Worm (Caenorhabditis elegans) whole organism, late embryonic: ENCODE data around the gene srd-40.

Experiments used
- K02D7.2 ChIP-seq: sonication (generic microtip); optimal IDR thresholded peaks from 2 replicates; lab custom pipeline; 2017; ENCODE audit warnings: mild to moderate bottlenecking, missing genetic modification characterization, missing compliant biosample characterization
- K09A11.1 ChIP-seq: sonication (generic microtip); optimal IDR thresholded peaks from 2 replicates; lab custom pipeline; 2017; ENCODE audit warnings: antibody characterized with exemption, mild to moderate bottlenecking, missing genetic modification characterization, missing compliant biosample characterization; ENCODE audit not compliant: insufficient read depth
- Y22D7AL.16 ChIP-seq: sonication (generic microtip); optimal IDR thresholded peaks from 2 replicates; lab custom pipeline; 2016; ENCODE audit warnings: missing genetic modification characterization, missing compliant biosample characterization
- ama-1 ChIP-seq: fragments of 150-350 bp; optimal IDR thresholded peaks from 2 replicates; lab custom pipeline; 2014
- ceh-14 ChIP-seq: sonication (generic microtip); optimal IDR thresholded peaks from 2 replicates; lab custom pipeline; 2016; ENCODE audit warnings: missing genotype, missing genetic modification characterization, missing compliant biosample characterization
- ceh-19 ChIP-seq: fragments of 200-800 bp; sonication (Bioruptor generic); optimal IDR thresholded peaks from 2 replicates; lab custom pipeline; 2018; ENCODE audit warnings: mild to moderate bottlenecking, missing genetic modification characterization, missing compliant biosample characterization
- ceh-31 ChIP-seq: sonication (generic microtip); optimal IDR thresholded peaks from 2 replicates; lab custom pipeline; 2016; ENCODE audit warnings: missing genetic modification characterization, missing compliant biosample characterization
- ceh-45 ChIP-seq: fragments of 200-800 bp; sonication (Bioruptor generic); IDR thresholded peaks from 2 replicates; pipeline ENCODE4 v1.3.6; 2022; ENCODE audit warnings: missing genetic modification reagents, missing genetic modification characterization, missing compliant biosample characterization
- ceh-6 ChIP-seq: fragments of 200-800 bp; sonication (Bioruptor generic); optimal IDR thresholded peaks from 2 replicates; lab custom pipeline; 2018; ENCODE audit warnings: mild to moderate bottlenecking, missing genetic modification characterization, missing compliant biosample characterization
- ceh-9 ChIP-seq: sonication (generic microtip); optimal IDR thresholded peaks from 2 replicates; lab custom pipeline; 2016; ENCODE audit warnings: mild to moderate bottlenecking, missing genetic modification characterization, inconsistent platforms, missing compliant biosample characterization
- che-1 ChIP-seq: sonication (generic microtip); optimal IDR thresholded peaks from 2 replicates; lab custom pipeline; 2016; ENCODE audit warnings: mild to moderate bottlenecking, missing genetic modification characterization, missing compliant biosample characterization
- dmd-4 ChIP-seq: sonication (generic microtip); optimal IDR thresholded peaks from 2 replicates; lab custom pipeline; 2016; ENCODE audit warnings: borderline replicate concordance, missing genetic modification characterization, missing compliant biosample characterization
- elt-2 ChIP-seq: sonication (generic microtip); optimal IDR thresholded peaks from 2 replicates; lab custom pipeline; 2016; ENCODE audit warnings: missing genetic modification reagents, missing genetic modification characterization, missing compliant biosample characterization
- elt-4 ChIP-seq: sonication (generic microtip); optimal IDR thresholded peaks from 2 replicates; lab custom pipeline; 2016; ENCODE audit warnings: missing genetic modification characterization, missing compliant biosample characterization
- ets-4 ChIP-seq: sonication (generic microtip); optimal IDR thresholded peaks from 2 replicates; lab custom pipeline; 2016; ENCODE audit warnings: missing genetic modification characterization, missing compliant biosample characterization
- eyg-1 ChIP-seq: sonication (generic microtip); optimal IDR thresholded peaks from 2 replicates; lab custom pipeline; 2016; ENCODE audit warnings: missing genotype, missing genetic modification characterization, missing compliant biosample characterization
- fax-1 ChIP-seq: sonication (generic microtip); optimal IDR thresholded peaks from 2 replicates; lab custom pipeline; 2016; ENCODE audit warnings: missing genotype, missing genetic modification characterization, missing compliant biosample characterization
- fkh-6 ChIP-seq: sonication (generic microtip); optimal IDR thresholded peaks from 2 replicates; lab custom pipeline; 2016; ENCODE audit warnings: missing genetic modification characterization, missing compliant biosample characterization
- gmeb-2 ChIP-seq: sonication (generic microtip); optimal IDR thresholded peaks from 2 replicates; lab custom pipeline; 2016; ENCODE audit warnings: missing genetic modification characterization, inconsistent platforms, missing compliant biosample characterization
- hlh-15 ChIP-seq: sonication (generic microtip); optimal IDR thresholded peaks from 2 replicates; lab custom pipeline; 2016; ENCODE audit warnings: missing genetic modification characterization, missing compliant biosample characterization
- hlh-6 ChIP-seq: sonication (generic microtip); optimal IDR thresholded peaks from 2 replicates; lab custom pipeline; 2016; ENCODE audit warnings: missing genotype, missing genetic modification characterization, missing compliant biosample characterization
- lin-11 ChIP-seq: fragments of 200-800 bp; sonication (Bioruptor generic); optimal IDR thresholded peaks from 2 replicates; lab custom pipeline; 2018; ENCODE audit warnings: mild to moderate bottlenecking, missing genetic modification characterization, missing compliant biosample characterization
- madf-2 ChIP-seq: sonication (generic microtip); optimal IDR thresholded peaks from 2 replicates; lab custom pipeline; 2017; ENCODE audit warnings: missing genetic modification characterization, missing compliant biosample characterization
- mec-3 ChIP-seq: sonication (generic microtip); optimal IDR thresholded peaks from 2 replicates; lab custom pipeline; 2016; ENCODE audit warnings: borderline replicate concordance, missing genetic modification characterization, missing compliant biosample characterization
- nfya-1 ChIP-seq: sonication (generic microtip); optimal IDR thresholded peaks from 2 replicates; lab custom pipeline; 2017; ENCODE audit warnings: missing genetic modification characterization, mild to moderate bottlenecking, missing compliant biosample characterization, antibody characterized with exemption, moderate library complexity
- nhr-11 ChIP-seq: fragments of 150-350 bp; optimal IDR thresholded peaks from 2 replicates; lab custom pipeline; 2014; ENCODE audit warnings: missing biosample characterization, missing genetic modification characterization
- nhr-232 ChIP-seq: sonication (generic microtip); optimal IDR thresholded peaks from 2 replicates; lab custom pipeline; 2016; ENCODE audit warnings: missing genetic modification characterization, missing compliant biosample characterization
- npax-4 ChIP-seq: sonication (generic microtip); optimal IDR thresholded peaks from 2 replicates; lab custom pipeline; 2016; ENCODE audit warnings: missing genetic modification characterization, missing compliant biosample characterization
- pag-3 ChIP-seq: sonication (generic microtip); optimal IDR thresholded peaks from 2 replicates; lab custom pipeline; 2016; ENCODE audit warnings: missing compliant biosample characterization, missing genetic modification characterization, borderline replicate concordance
- pha-2 ChIP-seq: sonication (generic microtip); optimal IDR thresholded peaks from 2 replicates; lab custom pipeline; 2017; ENCODE audit warnings: mild to moderate bottlenecking, missing genetic modification characterization, missing compliant biosample characterization
- pha-4 ChIP-seq: fragments of 150-350 bp; optimal IDR thresholded peaks from 2 replicates; lab custom pipeline; 2018; ENCODE audit warnings: missing biosample characterization, missing genetic modification reagents, missing genetic modification characterization
- pros-1 ChIP-seq: fragments of 150-350 bp; optimal IDR thresholded peaks from 2 replicates; lab custom pipeline; 2014; ENCODE audit warnings: missing biosample characterization, missing genetic modification reagents, missing genetic modification characterization
- ref-2 ChIP-seq: sonication (generic microtip); optimal IDR thresholded peaks from 2 replicates; lab custom pipeline; 2016; ENCODE audit warnings: missing genetic modification characterization, missing compliant biosample characterization
- rnt-1 ChIP-seq: sonication (generic microtip); optimal IDR thresholded peaks from 2 replicates; lab custom pipeline; 2016; ENCODE audit warnings: missing genetic modification characterization, missing compliant biosample characterization
- sdc-2 ChIP-seq: sonication (generic microtip); optimal IDR thresholded peaks from 2 replicates; lab custom pipeline; 2016; ENCODE audit warnings: missing genotype, missing genetic modification characterization, missing compliant biosample characterization
- sox-2 ChIP-seq: fragments of 200-800 bp; sonication (Bioruptor generic); IDR thresholded peaks from 2 replicates; pipeline ENCODE4 v1.3.6; 2022; ENCODE audit warnings: missing genetic modification reagents, missing genetic modification characterization, missing compliant biosample characterization
- sox-4 ChIP-seq: sonication (generic microtip); optimal IDR thresholded peaks from 2 replicates; lab custom pipeline; 2017; ENCODE audit warnings: mild to moderate bottlenecking, missing genetic modification characterization, inconsistent platforms, missing compliant biosample characterization
- tbx-2 ChIP-seq: sonication (generic microtip); optimal IDR thresholded peaks from 2 replicates; lab custom pipeline; 2016; ENCODE audit warnings: missing genetic modification characterization, missing compliant biosample characterization
- unc-3 ChIP-seq, 2 experiments: fragments of 200-800 bp in 1 of 2; sonication (Bioruptor generic) in 1 of 2; sonication (generic microtip) in 1 of 2; conservative IDR thresholded peaks in 1 of 2; optimal IDR thresholded peaks in 1 of 2; 2 replicates each; pipeline versions ENCODE4 v1.3.6 to Lab custom; 2016 to 2022; ENCODE audit warnings: missing compliant biosample characterization in 2 of 2, missing genetic modification characterization in 2 of 2, missing genetic modification reagents in 1 of 2
- unc-42 ChIP-seq: sonication (generic microtip); optimal IDR thresholded peaks from 2 replicates; lab custom pipeline; 2016; ENCODE audit warnings: missing genotype, missing genetic modification characterization, missing compliant biosample characterization
- unc-55 ChIP-seq: sonication (generic microtip); optimal IDR thresholded peaks from 2 replicates; lab custom pipeline; 2017; ENCODE audit warnings: missing biosample characterization, missing genetic modification reagents, missing genetic modification characterization
- unc-86 ChIP-seq: sonication (generic microtip); optimal IDR thresholded peaks from 2 replicates; lab custom pipeline; 2016; ENCODE audit warnings: missing genetic modification characterization, missing compliant biosample characterization
- ztf-16 ChIP-seq: sonication (generic microtip); optimal IDR thresholded peaks from 2 replicates; lab custom pipeline; 2017; ENCODE audit warnings: missing genetic modification characterization, missing compliant biosample characterization

Gene srd-40

ce11 chrX:12284161-12284560, 39.4 kb upstream of the srd-40 start:
- no peak for TF ChIP-seq ref-2 (tag; lab: Kevin White, UChicago)
- TF ChIP-seq ceh-31 (tag; lab: Kevin White, UChicago), result no peak
- TF ChIP-seq elt-4, result no peak
- TF ChIP-seq pros-1 (tag; lab: Kevin White, UChicago), result no peak
- TF ChIP-seq unc-42 (tag; lab: Kevin White, UChicago), result no peak
- no peak for TF ChIP-seq K09A11.1 (tag; lab: Kevin White, UChicago)
- TF ChIP-seq gmeb-2 (tag; lab: Kevin White, UChicago), result no peak
- no peak for TF ChIP-seq nfya-1 (tag; lab: Kevin White, UChicago)
- TF ChIP-seq elt-2 (tag; lab: Kevin White, UChicago), result no peak
- no peak for TF ChIP-seq npax-4
- no peak for TF ChIP-seq hlh-6
- TF ChIP-seq pha-4 (tag; lab: Kevin White, UChicago), result no peak
- no peak for TF ChIP-seq hlh-15
- no peak for TF ChIP-seq sox-2 (GFP tag; lab: Robert Waterston, UW)
- no peak for TF ChIP-seq eyg-1
- TF ChIP-seq unc-55 (GFP tag; lab: Kevin White, UChicago), result no peak
- TF ChIP-seq ceh-9 (tag; lab: Kevin White, UChicago), result no peak
- TF ChIP-seq ceh-14 (tag; lab: Kevin White, UChicago), result no peak
- no peak for TF ChIP-seq sox-4 (tag; lab: Kevin White, UChicago)

ce11 chrX:12285496-12285895, 38.0 kb upstream of the srd-40 start, which contains the start of gene lips-2:
Gene lips-2, plus strand, starts transcription at chrX:12285796.
- no peak for TF ChIP-seq lin-11 (tag; lab: Kevin White, UChicago)
- no peak for TF ChIP-seq unc-86 (tag; lab: Kevin White, UChicago)
- TF ChIP-seq ceh-45, result no peak
- TF ChIP-seq unc-55 (GFP tag; lab: Kevin White, UChicago), result no peak
- no peak for TF ChIP-seq ceh-31 (tag; lab: Kevin White, UChicago)
- no peak for TF ChIP-seq che-1
- no peak for TF ChIP-seq rnt-1
- no peak for TF ChIP-seq nhr-232 (tag; lab: Kevin White, UChicago)
- no peak for TF ChIP-seq ama-1
- no peak for TF ChIP-seq pha-2
- no peak for TF ChIP-seq sdc-2 (tag; lab: Kevin White, UChicago)
- no peak for TF ChIP-seq tbx-2
- no peak for TF ChIP-seq unc-3 (GFP tag; conservative IDR thresholded peaks at IDR 0.05; lab: Robert Waterston, UW)
- no peak for TF ChIP-seq unc-3 (tag; optimal IDR thresholded peaks at IDR 0.05; lab: Kevin White, UChicago)
- no peak for TF ChIP-seq ceh-6 (GFP tag; lab: Kevin White, UChicago)
- no peak for TF ChIP-seq ceh-14 (tag; lab: Kevin White, UChicago)
- TF ChIP-seq pha-4 (tag; lab: Kevin White, UChicago), result no peak
- TF ChIP-seq fax-1 (tag; lab: Kevin White, UChicago), result no peak
- no peak for TF ChIP-seq pag-3 (tag; lab: Kevin White, UChicago)
- TF ChIP-seq ztf-16, result no peak
- no peak for TF ChIP-seq mec-3 (tag; lab: Kevin White, UChicago)

ce11 chrX:12288254-12288653, 35.3 kb upstream of the srd-40 start, which contains the start of gene C04B4.5:
Gene C04B4.5, minus strand, starts transcription at chrX:12288354.
- TF ChIP-seq hlh-6 (no peak), Y22D7AL.16 (no peak), dmd-4 (tag; lab: Kevin White, UChicago) (no peak), tbx-2 (no peak), fkh-6 (tag; lab: Kevin White, UChicago) (no peak), unc-42 (tag; lab: Kevin White, UChicago) (no peak), ceh-9 (tag; lab: Kevin White, UChicago) (no peak), K02D7.2 (tag; lab: Kevin White, UChicago) (no peak), ets-4 (tag; lab: Kevin White, UChicago) (no peak), K09A11.1 (tag; lab: Kevin White, UChicago) (no peak), ceh-31 (tag; lab: Kevin White, UChicago) (no peak), nhr-11 (tag; lab: Kevin White, UChicago) (no peak), sox-2 (GFP tag; lab: Robert Waterston, UW) (no peak), pha-2 (no peak), ceh-45 (no peak), madf-2 (tag; lab: Kevin White, UChicago) (no peak), ceh-19 (no peak)
